Worm (Caenorhabditis elegans) whole organism, L1 larva: ENCODE results near the gene F19F10.11.

ENCODE experiments used
- Y116A8C.19 ChIP-seq: sonication (generic microtip); optimal IDR thresholded peaks from 2 replicates; lab custom pipeline; 2016; ENCODE audit warnings: missing compliant biosample characterization, missing genetic modification characterization, borderline replicate concordance
- aly-2 ChIP-seq: fragments of 150-350 bp; optimal IDR thresholded peaks from 2 replicates; lab custom pipeline; 2014; ENCODE audit warnings: missing biosample characterization, missing genetic modification characterization
- ama-1 ChIP-seq: fragments of 150-350 bp; optimal IDR thresholded peaks from 2 replicates; lab custom pipeline; 2014
- elt-2 ChIP-seq: sonication (generic microtip); optimal IDR thresholded peaks from 2 replicates; lab custom pipeline; 2016; ENCODE audit warnings: missing genetic modification characterization, mild to moderate bottlenecking, inconsistent platforms, missing compliant biosample characterization, missing genetic modification reagents
- hlh-4 ChIP-seq: sonication (generic microtip); optimal IDR thresholded peaks from 2 replicates; lab custom pipeline; 2016; ENCODE audit warnings: mild to moderate bottlenecking, missing genetic modification characterization, missing compliant biosample characterization
- mep-1 ChIP-seq: fragments of 150-350 bp; optimal IDR thresholded peaks from 2 replicates; lab custom pipeline; 2014; ENCODE audit warnings: missing biosample characterization, missing genetic modification characterization
- nhr-19 ChIP-seq: fragments of 200-800 bp; sonication (Bioruptor generic); conservative IDR thresholded peaks from 2 replicates; pipeline ENCODE4 v1.3.6; 2022; ENCODE audit warnings: missing genetic modification characterization, missing compliant biosample characterization
- pax-3 ChIP-seq: fragments of 200-800 bp; sonication (Bioruptor generic); optimal IDR thresholded peaks from 2 replicates; lab custom pipeline; 2018; ENCODE audit warnings: mild to moderate bottlenecking, missing genetic modification characterization, moderate library complexity, missing compliant biosample characterization
- skn-1 ChIP-seq: fragments of 150-350 bp; optimal IDR thresholded peaks from 2 replicates; lab custom pipeline; 2014; ENCODE audit warnings: missing biosample characterization, missing genetic modification characterization

- TF ChIP-seq elt-2 (tag; lab: Kevin White, UChicago): no peak
- no peak for TF ChIP-seq skn-1
- TF ChIP-seq Y116A8C.19 (tag; lab: Kevin White, UChicago): no peak
- TF ChIP-seq aly-2 (tag; lab: Kevin White, UChicago): no peak
- TF ChIP-seq nhr-19 (GFP tag; lab: Robert Waterston, UW): no peak
- TF ChIP-seq pax-3 (tag; lab: Kevin White, UChicago): no peak
- no peak for TF ChIP-seq mep-1 (tag; lab: Kevin White, UChicago)
- TF ChIP-seq hlh-4 (tag; lab: Kevin White, UChicago): no peak
- TF ChIP-seq ama-1 (lab: Kevin White, UChicago): no peak
Measured at ce11 chrV:7539015-7539414, 48.5 kb downstream of the F19F10.11 start, which contains the start of gene srh-268.
